Worm (Caenorhabditis elegans) whole organism, late embryonic: ENCODE results near the gene add-2.
A peak's percentile ranks its signal among the peaks of the same experiment; 100 is the strongest.

Experiments
- C38D4.7 ChIP-seq: fragments of 200-800 bp; sonication (Bioruptor generic); optimal IDR thresholded peaks from 2 replicates; lab custom pipeline; 2018; ENCODE audit warnings: mild to moderate bottlenecking, missing genetic modification characterization, moderate library complexity, missing compliant biosample characterization
- F13H6.1 ChIP-seq: sonication (generic microtip); optimal IDR thresholded peaks from 2 replicates; lab custom pipeline; 2016; ENCODE audit warnings: missing genetic modification characterization, missing compliant biosample characterization
- K02D7.2 ChIP-seq: sonication (generic microtip); optimal IDR thresholded peaks from 2 replicates; lab custom pipeline; 2017; ENCODE audit warnings: mild to moderate bottlenecking, missing genetic modification characterization, missing compliant biosample characterization
- K09A11.1 ChIP-seq: sonication (generic microtip); optimal IDR thresholded peaks from 2 replicates; lab custom pipeline; 2017; ENCODE audit warnings: antibody characterized with exemption, mild to moderate bottlenecking, missing genetic modification characterization, missing compliant biosample characterization; ENCODE audit not compliant: insufficient read depth
- T23F11.4 ChIP-seq: fragments of 200-800 bp; sonication (Bioruptor generic); optimal IDR thresholded peaks from 2 replicates; lab custom pipeline; 2018; ENCODE audit warnings: mild to moderate bottlenecking, missing genetic modification characterization, missing compliant biosample characterization
- ahr-1 ChIP-seq: sonication (generic microtip); optimal IDR thresholded peaks from 2 replicates; lab custom pipeline; 2016; ENCODE audit warnings: missing genetic modification characterization, missing compliant biosample characterization
- ceh-14 ChIP-seq: sonication (generic microtip); optimal IDR thresholded peaks from 2 replicates; lab custom pipeline; 2016; ENCODE audit warnings: missing genotype, missing genetic modification characterization, missing compliant biosample characterization
- ceh-18 ChIP-seq: sonication (generic microtip); optimal IDR thresholded peaks from 2 replicates; lab custom pipeline; 2016; ENCODE audit warnings: missing genetic modification characterization, missing compliant biosample characterization
- ceh-19 ChIP-seq: fragments of 200-800 bp; sonication (Bioruptor generic); optimal IDR thresholded peaks from 2 replicates; lab custom pipeline; 2018; ENCODE audit warnings: mild to moderate bottlenecking, missing genetic modification characterization, missing compliant biosample characterization
- ceh-2 ChIP-seq: sonication (generic microtip); optimal IDR thresholded peaks from 2 replicates; lab custom pipeline; 2016; ENCODE audit warnings: missing genotype, missing genetic modification characterization, missing compliant biosample characterization
- ceh-30 ChIP-seq: fragments of 150-350 bp; optimal IDR thresholded peaks from 2 replicates; lab custom pipeline; 2014; ENCODE audit warnings: missing biosample characterization, missing genetic modification characterization
- ceh-31 ChIP-seq: sonication (generic microtip); optimal IDR thresholded peaks from 2 replicates; lab custom pipeline; 2016; ENCODE audit warnings: missing genetic modification characterization, missing compliant biosample characterization
- ceh-34 ChIP-seq: sonication (generic microtip); optimal IDR thresholded peaks from 2 replicates; lab custom pipeline; 2016; ENCODE audit warnings: mild to moderate bottlenecking, missing genetic modification characterization, missing compliant biosample characterization
- ceh-45 ChIP-seq: fragments of 200-800 bp; sonication (Bioruptor generic); IDR thresholded peaks from 2 replicates; pipeline ENCODE4 v1.3.6; 2022; ENCODE audit warnings: missing genetic modification reagents, missing genetic modification characterization, missing compliant biosample characterization
- ceh-48 ChIP-seq: sonication (generic microtip); optimal IDR thresholded peaks from 2 replicates; lab custom pipeline; 2016; ENCODE audit warnings: missing genetic modification characterization, inconsistent platforms, missing compliant biosample characterization
- ceh-6 ChIP-seq: fragments of 200-800 bp; sonication (Bioruptor generic); optimal IDR thresholded peaks from 2 replicates; lab custom pipeline; 2018; ENCODE audit warnings: mild to moderate bottlenecking, missing genetic modification characterization, missing compliant biosample characterization
- ceh-9 ChIP-seq: sonication (generic microtip); optimal IDR thresholded peaks from 2 replicates; lab custom pipeline; 2016; ENCODE audit warnings: mild to moderate bottlenecking, missing genetic modification characterization, inconsistent platforms, missing compliant biosample characterization
- che-1 ChIP-seq: sonication (generic microtip); optimal IDR thresholded peaks from 2 replicates; lab custom pipeline; 2016; ENCODE audit warnings: mild to moderate bottlenecking, missing genetic modification characterization, missing compliant biosample characterization
- dmd-4 ChIP-seq: sonication (generic microtip); optimal IDR thresholded peaks from 2 replicates; lab custom pipeline; 2016; ENCODE audit warnings: borderline replicate concordance, missing genetic modification characterization, missing compliant biosample characterization
- dve-1 ChIP-seq: sonication (generic microtip); optimal IDR thresholded peaks from 2 replicates; lab custom pipeline; 2017; ENCODE audit warnings: antibody characterized with exemption, mild to moderate bottlenecking, missing genetic modification characterization, missing compliant biosample characterization
- elt-2 ChIP-seq: sonication (generic microtip); optimal IDR thresholded peaks from 2 replicates; lab custom pipeline; 2016; ENCODE audit warnings: missing genetic modification reagents, missing genetic modification characterization, missing compliant biosample characterization
- ets-4 ChIP-seq: sonication (generic microtip); optimal IDR thresholded peaks from 2 replicates; lab custom pipeline; 2016; ENCODE audit warnings: missing genetic modification characterization, missing compliant biosample characterization
- eyg-1 ChIP-seq: sonication (generic microtip); optimal IDR thresholded peaks from 2 replicates; lab custom pipeline; 2016; ENCODE audit warnings: missing genotype, missing genetic modification characterization, missing compliant biosample characterization
- fax-1 ChIP-seq: sonication (generic microtip); optimal IDR thresholded peaks from 2 replicates; lab custom pipeline; 2016; ENCODE audit warnings: missing genotype, missing genetic modification characterization, missing compliant biosample characterization
- fkh-10 ChIP-seq: fragments of 150-350 bp; optimal IDR thresholded peaks from 2 replicates; lab custom pipeline; 2014; ENCODE audit warnings: missing biosample characterization, missing genetic modification reagents, missing genetic modification characterization
- gmeb-2 ChIP-seq: sonication (generic microtip); optimal IDR thresholded peaks from 2 replicates; lab custom pipeline; 2016; ENCODE audit warnings: missing genetic modification characterization, inconsistent platforms, missing compliant biosample characterization
- hlh-15 ChIP-seq: sonication (generic microtip); optimal IDR thresholded peaks from 2 replicates; lab custom pipeline; 2016; ENCODE audit warnings: missing genetic modification characterization, missing compliant biosample characterization
- hlh-30 ChIP-seq: sonication (generic microtip); optimal IDR thresholded peaks from 2 replicates; lab custom pipeline; 2017; ENCODE audit warnings: antibody characterized with exemption, missing genetic modification characterization, missing compliant biosample characterization; ENCODE audit not compliant: insufficient read depth
- hlh-8 ChIP-seq: sonication (generic microtip); optimal IDR thresholded peaks from 2 replicates; lab custom pipeline; 2016; ENCODE audit warnings: missing genotype, missing genetic modification characterization, missing compliant biosample characterization
- mec-3 ChIP-seq: sonication (generic microtip); optimal IDR thresholded peaks from 2 replicates; lab custom pipeline; 2016; ENCODE audit warnings: borderline replicate concordance, missing genetic modification characterization, missing compliant biosample characterization
- nfya-1 ChIP-seq: sonication (generic microtip); optimal IDR thresholded peaks from 2 replicates; lab custom pipeline; 2017; ENCODE audit warnings: missing genetic modification characterization, mild to moderate bottlenecking, missing compliant biosample characterization, antibody characterized with exemption, moderate library complexity
- nhr-232 ChIP-seq: sonication (generic microtip); optimal IDR thresholded peaks from 2 replicates; lab custom pipeline; 2016; ENCODE audit warnings: missing genetic modification characterization, missing compliant biosample characterization
- npax-4 ChIP-seq: sonication (generic microtip); optimal IDR thresholded peaks from 2 replicates; lab custom pipeline; 2016; ENCODE audit warnings: missing genetic modification characterization, missing compliant biosample characterization
- odd-2 ChIP-seq: sonication (generic microtip); optimal IDR thresholded peaks from 2 replicates; lab custom pipeline; 2017; ENCODE audit warnings: antibody characterized with exemption, mild to moderate bottlenecking, missing genetic modification characterization, missing compliant biosample characterization
- pag-3 ChIP-seq: sonication (generic microtip); optimal IDR thresholded peaks from 2 replicates; lab custom pipeline; 2016; ENCODE audit warnings: missing compliant biosample characterization, missing genetic modification characterization, borderline replicate concordance
- pat-9 ChIP-seq: fragments of 200-800 bp; sonication (Bioruptor generic); optimal IDR thresholded peaks from 2 replicates; lab custom pipeline; 2018; ENCODE audit warnings: mild to moderate bottlenecking, missing genetic modification characterization, moderate library complexity, missing compliant biosample characterization
- pha-2 ChIP-seq: sonication (generic microtip); optimal IDR thresholded peaks from 2 replicates; lab custom pipeline; 2017; ENCODE audit warnings: mild to moderate bottlenecking, missing genetic modification characterization, missing compliant biosample characterization
- pha-4 ChIP-seq: fragments of 150-350 bp; optimal IDR thresholded peaks from 2 replicates; lab custom pipeline; 2018; ENCODE audit warnings: missing biosample characterization, missing genetic modification reagents, missing genetic modification characterization
- pros-1 ChIP-seq: fragments of 150-350 bp; optimal IDR thresholded peaks from 2 replicates; lab custom pipeline; 2014; ENCODE audit warnings: missing biosample characterization, missing genetic modification reagents, missing genetic modification characterization
- ref-2 ChIP-seq: sonication (generic microtip); optimal IDR thresholded peaks from 2 replicates; lab custom pipeline; 2016; ENCODE audit warnings: missing genetic modification characterization, missing compliant biosample characterization
- sox-4 ChIP-seq: sonication (generic microtip); optimal IDR thresholded peaks from 2 replicates; lab custom pipeline; 2017; ENCODE audit warnings: mild to moderate bottlenecking, missing genetic modification characterization, inconsistent platforms, missing compliant biosample characterization
- syd-9 ChIP-seq: sonication (generic microtip); optimal IDR thresholded peaks from 2 replicates; lab custom pipeline; 2016; ENCODE audit warnings: mild to moderate bottlenecking, missing genetic modification characterization, moderate library complexity, missing compliant biosample characterization
- tbx-2 ChIP-seq: sonication (generic microtip); optimal IDR thresholded peaks from 2 replicates; lab custom pipeline; 2016; ENCODE audit warnings: missing genetic modification characterization, missing compliant biosample characterization
- tbx-7 ChIP-seq: sonication (generic microtip); optimal IDR thresholded peaks from 2 replicates; lab custom pipeline; 2016; ENCODE audit warnings: missing genotype, missing genetic modification characterization, missing compliant biosample characterization
- ttx-3 ChIP-seq: sonication (generic microtip); optimal IDR thresholded peaks from 2 replicates; lab custom pipeline; 2016; ENCODE audit warnings: missing genetic modification reagents, missing genetic modification characterization, missing compliant biosample characterization
- unc-3 ChIP-seq, 2 experiments: fragments of 200-800 bp in 1 of 2; sonication (Bioruptor generic) in 1 of 2; sonication (generic microtip) in 1 of 2; conservative IDR thresholded peaks in 1 of 2; optimal IDR thresholded peaks in 1 of 2; 2 replicates each; pipeline versions ENCODE4 v1.3.6 to Lab custom; 2016 to 2022; ENCODE audit warnings: missing compliant biosample characterization in 2 of 2, missing genetic modification characterization in 2 of 2, missing genetic modification reagents in 1 of 2
- unc-42 ChIP-seq: sonication (generic microtip); optimal IDR thresholded peaks from 2 replicates; lab custom pipeline; 2016; ENCODE audit warnings: missing genotype, missing genetic modification characterization, missing compliant biosample characterization
- ztf-16 ChIP-seq: sonication (generic microtip); optimal IDR thresholded peaks from 2 replicates; lab custom pipeline; 2017; ENCODE audit warnings: missing genetic modification characterization, missing compliant biosample characterization

add-2 gene

ce11 chrV:12028151-12028550 is 14.9 kb upstream of the add-2 start:
- TF ChIP-seq unc-42 (no peak), ceh-19 (GFP tag; lab: Kevin White, UChicago) (no peak), npax-4 (tag; lab: Kevin White, UChicago) (no peak), pag-3 (tag; lab: Kevin White, UChicago) (no peak), dmd-4 (tag; lab: Kevin White, UChicago) (no peak), pha-2 (no peak), ceh-18 (tag; lab: Kevin White, UChicago) (no peak)

DNA sequence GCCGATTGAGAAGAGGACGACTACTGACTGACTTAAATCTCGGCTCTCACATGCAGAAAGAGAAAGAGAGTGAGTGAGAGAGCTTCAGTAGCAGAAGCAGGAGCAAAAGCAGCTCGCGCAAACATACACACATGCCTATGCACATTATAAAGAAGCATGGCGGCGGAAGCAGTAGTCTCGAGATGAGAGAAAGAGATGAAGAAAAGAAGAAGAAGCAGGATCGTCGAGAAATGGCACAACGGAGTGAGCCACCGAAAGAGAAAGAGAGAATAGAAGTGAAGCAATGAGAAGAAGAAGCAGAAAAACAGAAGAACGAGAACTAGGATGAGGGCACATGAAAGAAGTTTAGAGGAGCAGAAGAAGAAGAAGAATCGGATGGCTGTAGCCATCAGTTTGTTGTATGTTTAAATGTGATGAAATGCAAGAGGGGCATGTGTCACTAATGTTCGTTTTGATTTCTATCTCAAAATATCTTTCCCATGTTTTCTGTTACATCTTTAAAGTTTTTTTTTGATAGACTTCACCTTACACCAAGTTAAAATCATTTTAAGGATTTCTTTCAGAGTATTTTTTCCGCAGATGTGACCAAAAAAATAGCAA is 13.8 kb upstream of the add-2 start:
- TF ChIP-seq ceh-34 (tag; lab: Kevin White, UChicago), result no peak
- no peak for TF ChIP-seq ceh-30 (tag; lab: Kevin White, UChicago)
- TF ChIP-seq pag-3 (tag; lab: Kevin White, UChicago), result no peak
- no peak for TF ChIP-seq mec-3 (tag; lab: Kevin White, UChicago)
- peak; percentile 38 for TF ChIP-seq ceh-19 (GFP tag; lab: Kevin White, UChicago)
- TF ChIP-seq elt-2, result no peak
- TF ChIP-seq gmeb-2, result no peak
- TF ChIP-seq hlh-15 (tag; lab: Kevin White, UChicago), result no peak
- TF ChIP-seq K02D7.2 (tag; lab: Kevin White, UChicago), result no peak
- no peak for TF ChIP-seq odd-2 (tag; lab: Kevin White, UChicago)
- no peak for TF ChIP-seq ztf-16 (tag; lab: Kevin White, UChicago)
- TF ChIP-seq ets-4 (tag; lab: Kevin White, UChicago), result no peak
- peak; percentile 53 for TF ChIP-seq pros-1 (tag; lab: Kevin White, UChicago)
- no peak for TF ChIP-seq tbx-7
- TF ChIP-seq pha-4 (tag; lab: Kevin White, UChicago), result no peak
- no peak for TF ChIP-seq ttx-3
- no peak for TF ChIP-seq ahr-1 (tag; lab: Kevin White, UChicago)
- no peak for TF ChIP-seq ceh-2 (tag; lab: Kevin White, UChicago)
- TF ChIP-seq ceh-45 (GFP tag; lab: Robert Waterston, UW), result no peak
- TF ChIP-seq ceh-18 (tag; lab: Kevin White, UChicago), result peak; percentile 89
- no peak for TF ChIP-seq hlh-30 (tag; lab: Kevin White, UChicago)
- no peak for TF ChIP-seq fax-1 (tag; lab: Kevin White, UChicago)
- no peak for TF ChIP-seq nhr-232
- peak; percentile 43 for TF ChIP-seq ref-2 (tag; lab: Kevin White, UChicago)
- no peak for TF ChIP-seq pat-9 (tag; lab: Kevin White, UChicago)
- peak; percentile 17 for TF ChIP-seq syd-9 (tag; lab: Kevin White, UChicago)
- no peak for TF ChIP-seq dmd-4 (tag; lab: Kevin White, UChicago)
- TF ChIP-seq K09A11.1, result no peak
- no peak for TF ChIP-seq dve-1
- no peak for TF ChIP-seq T23F11.4 (GFP tag; lab: Kevin White, UChicago)
- peak; percentile 48 for TF ChIP-seq nfya-1 (tag; lab: Kevin White, UChicago)
- TF ChIP-seq unc-3 (GFP tag; conservative IDR thresholded peaks at IDR 0.05; lab: Robert Waterston, UW), result no peak
- TF ChIP-seq unc-3 (tag; optimal IDR thresholded peaks at IDR 0.05; lab: Kevin White, UChicago), result peak; percentile 32
- TF ChIP-seq hlh-8 (tag; lab: Kevin White, UChicago), result peak; percentile 50
- TF ChIP-seq tbx-2 (tag; lab: Kevin White, UChicago), result peak; percentile 53
- peak; percentile 62 for TF ChIP-seq ceh-14 (tag; lab: Kevin White, UChicago)
- peak; percentile 6 for TF ChIP-seq F13H6.1 (tag; lab: Kevin White, UChicago)
- no peak for TF ChIP-seq ceh-6 (GFP tag; lab: Kevin White, UChicago)
- TF ChIP-seq npax-4 (tag; lab: Kevin White, UChicago), result no peak
- peak; percentile 76 for TF ChIP-seq ceh-31 (tag; lab: Kevin White, UChicago)
- TF ChIP-seq C38D4.7 (GFP tag; lab: Kevin White, UChicago), result no peak
- TF ChIP-seq che-1 (tag; lab: Kevin White, UChicago), result no peak
- no peak for TF ChIP-seq pha-2
- TF ChIP-seq ceh-48 (tag; lab: Kevin White, UChicago), result no peak
- TF ChIP-seq fkh-10 (GFP tag; lab: Kevin White, UChicago), result peak; percentile 24
- no peak for TF ChIP-seq eyg-1 (tag; lab: Kevin White, UChicago)
- TF ChIP-seq sox-4, result peak; percentile 37
- no peak for TF ChIP-seq ceh-9
